Fruit fly (Drosophila melanogaster): ENCODE results near the gene Mcm6.

The Mcm6 gene

dm6 chrX:6700263-6700989 is 26.2 kb downstream of the Mcm6 start (continued):
- TF ChIP-seq abd-A (tag; optimal IDR thresholded peaks at IDR 0.05) (peak; percentile 59), lmd (GFP tag; IDR thresholded peaks at IDR 0.05) (no peak), CG12769 (tag; optimal IDR thresholded peaks at IDR 0.05) (peak; percentile 20), D19A (tag; optimal IDR thresholded peaks at IDR 0.05) (no peak), CG14441 (GFP tag; IDR thresholded peaks at IDR 0.05) (peak; percentile 54), z (GFP tag; IDR thresholded peaks at IDR 0.05) (no peak), CG10321 (GFP tag; IDR thresholded peaks at IDR 0.05) (peak; percentile 52; the same call in 1 of the 2 replicates), Atf3 (GFP tag; optimal IDR thresholded peaks at IDR 0.05) (no peak), nerfin-1 (tag; optimal IDR thresholded peaks at IDR 0.05) (no peak), sug (tag; optimal IDR thresholded peaks at IDR 0.05) (peak; percentile 2), CG3163 (GFP tag; optimal IDR thresholded peaks at IDR 0.05) (no peak), CG31388 (GFP tag; optimal IDR thresholded peaks at IDR 0.05) (no peak), CG1792 (GFP tag; optimal IDR thresholded peaks at IDR 0.05) (no peak), Neu2 (GFP tag; optimal IDR thresholded peaks at IDR 0.05; ENCODE audit: borderline replicate concordance) (no peak), MBD-R2 (GFP tag; IDR thresholded peaks at IDR 0.05) (no peak), CG8290 (GFP tag; optimal IDR thresholded peaks at IDR 0.05) (no peak), CG8290 (tag; optimal IDR thresholded peaks at IDR 0.05) (peak in 1 of 2 experiments; percentile 6), CG12236 (GFP tag; optimal IDR thresholded peaks at IDR 0.05) (no peak), CG4424 (GFP tag; optimal IDR thresholded peaks at IDR 0.05) (no peak), caup (GFP tag; optimal IDR thresholded peaks at IDR 0.05; ENCODE audit: severe bottlenecking) (peak; percentile 28), CG10274 (GFP tag; optimal IDR thresholded peaks at IDR 0.05) (no peak), CG7928 (GFP tag; optimal IDR thresholded peaks at IDR 0.05) (no peak), CG6854 (GFP tag; optimal IDR thresholded peaks at IDR 0.05) (no peak), zfh2 (GFP tag; optimal IDR thresholded peaks at IDR 0.05) (no peak), BtbVII (GFP tag; optimal IDR thresholded peaks at IDR 0.05) (peak; percentile 24), hb (GFP tag; IDR thresholded peaks at IDR 0.05; ENCODE audit: partially characterized antibody) (no peak), cad (GFP tag; optimal IDR thresholded peaks at IDR 0.05) (no peak), fd3F (GFP tag; optimal IDR thresholded peaks at IDR 0.05) (no peak), oc (tag; optimal IDR thresholded peaks at IDR 0.05) (no peak), CG9437 (GFP tag; optimal IDR thresholded peaks at IDR 0.05) (peak; percentile 32), exex (tag; optimal IDR thresholded peaks at IDR 0.05) (peak; percentile 81), esg (GFP tag; conservative IDR thresholded peaks at IDR 0.05) (no peak), bsh (GFP tag; optimal IDR thresholded peaks at IDR 0.05) (no peak), tll (GFP tag; optimal IDR thresholded peaks at IDR 0.05) (peak in 1 of 2 experiments; percentile 24), sd (tag; optimal IDR thresholded peaks at IDR 0.05) (peak; percentile 48), CG8089 (GFP tag; optimal IDR thresholded peaks at IDR 0.05) (no peak), Hr51 (GFP tag; optimal IDR thresholded peaks at IDR 0.05) (no peak), ash1 (GFP tag; optimal IDR thresholded peaks at IDR 0.05) (no peak), cwo (GFP tag; optimal IDR thresholded peaks at IDR 0.05) (peak; percentile 12), Med (GFP tag) (peak; percentile 64), NC2α (GFP tag; optimal IDR thresholded peaks at IDR 0.05) (no peak), CG11723 (GFP tag; optimal IDR thresholded peaks at IDR 0.05) (no peak), CG14014 (GFP tag; IDR thresholded peaks at IDR 0.05) (no peak), mirr (GFP tag; optimal IDR thresholded peaks at IDR 0.05) (peak; percentile 89), Lhr (GFP tag; optimal IDR thresholded peaks at IDR 0.05) (no peak), tio (GFP tag; optimal IDR thresholded peaks at IDR 0.05) (no peak), NFAT (GFP tag; IDR thresholded peaks at IDR 0.05) (no peak), CG12391 (tag; optimal IDR thresholded peaks at IDR 0.05) (no peak), gsb-n (tag; optimal IDR thresholded peaks at IDR 0.05) (no peak)
